Fruit fly (Drosophila melanogaster) whole organism, prepupa: ENCODE results near the gene Nfs1.

Experiments used
- CG10631 ChIP-seq: fragments of 200-800 bp; sonication (Bioruptor generic); optimal IDR thresholded peaks from 2 replicates; lab custom pipeline; 2016; ENCODE audit warnings: missing biosample characterization, missing genetic modification characterization
- CG10669 ChIP-seq: fragments of 200-800 bp; sonication (Bioruptor generic); optimal IDR thresholded peaks from 3 replicates; lab custom pipeline; 2018; ENCODE audit warnings: missing biosample characterization, mild to moderate bottlenecking, missing genetic modification characterization, moderate library complexity
- CG11294 ChIP-seq: fragments of 200-800 bp; sonication (Bioruptor generic); IDR thresholded peaks from 2 replicates; pipeline ENCODE4 v1.3.6; 2022; ENCODE audit warnings: missing biosample characterization, missing genetic modification characterization
- CG11762 ChIP-seq: fragments of 200-800 bp; sonication (Bioruptor generic); optimal IDR thresholded peaks from 3 replicates; lab custom pipeline; 2016; ENCODE audit warnings: missing biosample characterization, missing genetic modification characterization; ENCODE audit not compliant: insufficient read depth
- CG11902 ChIP-seq: fragments of 200-800 bp; sonication (Bioruptor generic); optimal IDR thresholded peaks from 3 replicates; lab custom pipeline; 2016; ENCODE audit warnings: missing biosample characterization, missing genetic modification characterization
- CG15336 ChIP-seq: fragments of 200-800 bp; sonication (Bioruptor generic); IDR thresholded peaks from 2 replicates; pipeline ENCODE4 v1.3.6; 2022; ENCODE audit warnings: missing biosample characterization, missing genetic modification characterization
- CG1621 ChIP-seq: fragments of 200-800 bp; sonication (Bioruptor generic); optimal IDR thresholded peaks from 3 replicates; lab custom pipeline; 2018; ENCODE audit warnings: missing biosample characterization, mild to moderate bottlenecking, missing genetic modification characterization
- CG16779 ChIP-seq: fragments of 200-800 bp; sonication (Bioruptor generic); optimal IDR thresholded peaks from 3 replicates; lab custom pipeline; 2017; ENCODE audit warnings: missing biosample characterization, mild to moderate bottlenecking, missing genetic modification characterization
- CG3032 ChIP-seq: fragments of 200-800 bp; optimal IDR thresholded peaks from 2 replicates; lab custom pipeline; 2019; ENCODE audit warnings: missing biosample characterization, mild to moderate bottlenecking, missing genetic modification characterization, moderate library complexity
- CG31627 ChIP-seq: fragments of 200-800 bp; sonication (Bioruptor generic); optimal IDR thresholded peaks from 3 replicates; lab custom pipeline; 2016; ENCODE audit warnings: missing biosample characterization, missing genetic modification characterization
- CG32006 ChIP-seq: fragments of 200-800 bp; sonication (Bioruptor generic); optimal IDR thresholded peaks from 3 replicates; lab custom pipeline; 2017; ENCODE audit warnings: missing biosample characterization, mild to moderate bottlenecking, missing genetic modification characterization
- CG34406 ChIP-seq: fragments of 200-800 bp; sonication (Bioruptor generic); optimal IDR thresholded peaks from 3 replicates; lab custom pipeline; 2016; ENCODE audit warnings: missing biosample characterization, missing genetic modification characterization
- CG3919 ChIP-seq: fragments of 200-800 bp; sonication (Bioruptor generic); optimal IDR thresholded peaks from 3 replicates; lab custom pipeline; 2016; ENCODE audit warnings: missing biosample characterization, missing genetic modification characterization
- CG4318 ChIP-seq: fragments of 200-800 bp; sonication (Bioruptor generic); optimal IDR thresholded peaks from 3 replicates; lab custom pipeline; 2017; ENCODE audit warnings: missing biosample characterization, mild to moderate bottlenecking, missing genetic modification characterization
- CG6163 ChIP-seq: fragments of 200-800 bp; sonication (Bioruptor generic); IDR thresholded peaks from 3 replicates; pipeline ENCODE4 v1.3.6; 2022; ENCODE audit warnings: missing biosample characterization, missing genetic modification characterization
- CG6276 ChIP-seq: fragments of 200-800 bp; sonication (Bioruptor generic); optimal IDR thresholded peaks from 2 replicates; lab custom pipeline; 2017; ENCODE audit warnings: missing biosample characterization, mild to moderate bottlenecking, missing genetic modification characterization
- CG6792 ChIP-seq: fragments of 200-800 bp; sonication (Bioruptor generic); optimal IDR thresholded peaks from 3 replicates; lab custom pipeline; 2016; ENCODE audit warnings: missing biosample characterization, missing genetic modification characterization
- CG6808 ChIP-seq: fragments of 200-800 bp; sonication (Bioruptor generic); optimal IDR thresholded peaks from 3 replicates; lab custom pipeline; 2017; ENCODE audit warnings: missing biosample characterization, missing genetic modification characterization, mild to moderate bottlenecking, moderate library complexity, missing genetic modification reagents
- CG6854 ChIP-seq: fragments of 200-800 bp; sonication (Bioruptor generic); optimal IDR thresholded peaks from 2 replicates; lab custom pipeline; 2017; ENCODE audit warnings: missing biosample characterization, mild to moderate bottlenecking, missing genetic modification characterization
- CG8119 ChIP-seq: fragments of 200-800 bp; sonication (Bioruptor generic); IDR thresholded peaks from 3 replicates; pipeline ENCODE4 v1.3.6; 2022; ENCODE audit warnings: missing biosample characterization, missing genetic modification characterization
- CG8632 ChIP-seq: fragments of 200-800 bp; sonication (Bioruptor generic); optimal IDR thresholded peaks from 3 replicates; lab custom pipeline; 2016; ENCODE audit warnings: missing biosample characterization, missing genetic modification characterization
- Eip75B ChIP-seq: fragments of 200-800 bp; sonication (Bioruptor generic); optimal IDR thresholded peaks from 3 replicates; lab custom pipeline; 2016; ENCODE audit warnings: missing biosample characterization, missing genetic modification characterization
- Eip78C ChIP-seq: fragments of 200-800 bp; sonication (Bioruptor generic); peaks from one replicate; lab custom pipeline; 2016; ENCODE audit warnings: missing biosample characterization, missing genetic modification characterization
- Eip93F ChIP-seq: fragments of 200-800 bp; sonication (Bioruptor generic); optimal IDR thresholded peaks from 2 replicates; lab custom pipeline; 2016; ENCODE audit warnings: missing biosample characterization, mild to moderate bottlenecking, missing genetic modification characterization
- Ets21C ChIP-seq: fragments of 200-800 bp; sonication (Bioruptor generic); optimal IDR thresholded peaks from 3 replicates; lab custom pipeline; 2016; ENCODE audit warnings: missing biosample characterization, missing genetic modification characterization
- Ets96B ChIP-seq: fragments of 200-800 bp; optimal IDR thresholded peaks from 2 replicates; lab custom pipeline; 2019; ENCODE audit warnings: missing biosample characterization, mild to moderate bottlenecking, missing genetic modification characterization, moderate library complexity
- Hr38 ChIP-seq: sonication (Bioruptor generic); optimal IDR thresholded peaks from 2 replicates; lab custom pipeline; 2016; ENCODE audit warnings: missing biosample characterization, missing genetic modification characterization
- Hr4 ChIP-seq: fragments of 200-800 bp; sonication (Bioruptor generic); optimal IDR thresholded peaks from 3 replicates; lab custom pipeline; 2016; ENCODE audit warnings: missing biosample characterization, missing genetic modification characterization
- OdsH ChIP-seq: fragments of 200-800 bp; sonication (Bioruptor generic); optimal IDR thresholded peaks from 3 replicates; lab custom pipeline; 2016; ENCODE audit warnings: missing biosample characterization, missing genetic modification characterization
- Sox102F ChIP-seq: fragments of 200-800 bp; sonication (Bioruptor generic); optimal IDR thresholded peaks from 2 replicates; lab custom pipeline; 2016; ENCODE audit warnings: missing biosample characterization, mild to moderate bottlenecking, missing genetic modification characterization
- Sox14 ChIP-seq: fragments of 200-800 bp; sonication (Bioruptor generic); optimal IDR thresholded peaks from 3 replicates; lab custom pipeline; 2016; ENCODE audit warnings: missing biosample characterization, missing genetic modification characterization
- Sox15 ChIP-seq: fragments of 200-800 bp; sonication (Bioruptor generic); optimal IDR thresholded peaks from 3 replicates; lab custom pipeline; 2016; ENCODE audit warnings: missing biosample characterization, missing genetic modification characterization
- achi ChIP-seq: fragments of 200-800 bp; sonication (Bioruptor generic); optimal IDR thresholded peaks from 3 replicates; lab custom pipeline; 2016; ENCODE audit warnings: missing biosample characterization, missing genetic modification characterization
- acj6 ChIP-seq: fragments of 200-800 bp; sonication (Bioruptor generic); optimal IDR thresholded peaks from 3 replicates; lab custom pipeline; 2016; ENCODE audit warnings: missing biosample characterization, missing genetic modification characterization
- cyc ChIP-seq: fragments of 200-800 bp; sonication (Bioruptor generic); optimal IDR thresholded peaks from 3 replicates; lab custom pipeline; 2016; ENCODE audit warnings: missing biosample characterization, missing genetic modification characterization
- dac ChIP-seq: fragments of 200-800 bp; sonication (Bioruptor generic); optimal IDR thresholded peaks from 2 replicates; lab custom pipeline; 2017; ENCODE audit warnings: missing biosample characterization, mild to moderate bottlenecking, missing genetic modification characterization
- dsx ChIP-seq: fragments of 200-800 bp; optimal IDR thresholded peaks from 3 replicates; lab custom pipeline; 2019; ENCODE audit warnings: missing biosample characterization, mild to moderate bottlenecking, missing genetic modification characterization, moderate library complexity; ENCODE audit not compliant: poor library complexity, severe bottlenecking
- eg ChIP-seq: fragments of 200-800 bp; sonication (Bioruptor generic); IDR thresholded peaks from 3 replicates; pipeline ENCODE4 v1.3.6; 2022; ENCODE audit warnings: missing biosample characterization, missing genetic modification characterization
- esn ChIP-seq: fragments of 200-800 bp; sonication (Bioruptor generic); optimal IDR thresholded peaks from 2 replicates; lab custom pipeline; 2016; ENCODE audit warnings: missing biosample characterization, mild to moderate bottlenecking, missing genetic modification characterization, moderate library complexity
- fd59A ChIP-seq: fragments of 200-800 bp; sonication (Bioruptor generic); optimal IDR thresholded peaks from 2 replicates; lab custom pipeline; 2017; ENCODE audit warnings: missing biosample characterization, mild to moderate bottlenecking, missing genetic modification characterization, missing genetic modification reagents
- pdm3 ChIP-seq: fragments of 200-800 bp; sonication (Bioruptor generic); optimal IDR thresholded peaks from 3 replicates; lab custom pipeline; 2016; ENCODE audit warnings: missing biosample characterization, missing genetic modification characterization
- salr ChIP-seq, 2 experiments: fragments of 200-800 bp; sonication (Bioruptor generic); optimal IDR thresholded peaks; 3 replicates each; lab custom pipeline; 2016 to 2018; ENCODE audit warnings: missing biosample characterization in 2 of 2, missing genetic modification characterization in 2 of 2, mild to moderate bottlenecking in 1 of 2
- svp ChIP-seq: fragments of 200-800 bp; sonication (Bioruptor generic); peaks from one replicate; lab custom pipeline; 2016; ENCODE audit warnings: missing biosample characterization, missing genetic modification characterization
- topi ChIP-seq: fragments of 200-800 bp; sonication (Bioruptor generic); optimal IDR thresholded peaks from 3 replicates; lab custom pipeline; 2016; ENCODE audit warnings: missing biosample characterization, missing genetic modification characterization
- vri ChIP-seq: fragments of 200-800 bp; sonication (Bioruptor generic); optimal IDR thresholded peaks from 3 replicates; lab custom pipeline; 2016; ENCODE audit warnings: missing biosample characterization, mild to moderate bottlenecking, missing genetic modification characterization

Gene Nfs1

DNA sequence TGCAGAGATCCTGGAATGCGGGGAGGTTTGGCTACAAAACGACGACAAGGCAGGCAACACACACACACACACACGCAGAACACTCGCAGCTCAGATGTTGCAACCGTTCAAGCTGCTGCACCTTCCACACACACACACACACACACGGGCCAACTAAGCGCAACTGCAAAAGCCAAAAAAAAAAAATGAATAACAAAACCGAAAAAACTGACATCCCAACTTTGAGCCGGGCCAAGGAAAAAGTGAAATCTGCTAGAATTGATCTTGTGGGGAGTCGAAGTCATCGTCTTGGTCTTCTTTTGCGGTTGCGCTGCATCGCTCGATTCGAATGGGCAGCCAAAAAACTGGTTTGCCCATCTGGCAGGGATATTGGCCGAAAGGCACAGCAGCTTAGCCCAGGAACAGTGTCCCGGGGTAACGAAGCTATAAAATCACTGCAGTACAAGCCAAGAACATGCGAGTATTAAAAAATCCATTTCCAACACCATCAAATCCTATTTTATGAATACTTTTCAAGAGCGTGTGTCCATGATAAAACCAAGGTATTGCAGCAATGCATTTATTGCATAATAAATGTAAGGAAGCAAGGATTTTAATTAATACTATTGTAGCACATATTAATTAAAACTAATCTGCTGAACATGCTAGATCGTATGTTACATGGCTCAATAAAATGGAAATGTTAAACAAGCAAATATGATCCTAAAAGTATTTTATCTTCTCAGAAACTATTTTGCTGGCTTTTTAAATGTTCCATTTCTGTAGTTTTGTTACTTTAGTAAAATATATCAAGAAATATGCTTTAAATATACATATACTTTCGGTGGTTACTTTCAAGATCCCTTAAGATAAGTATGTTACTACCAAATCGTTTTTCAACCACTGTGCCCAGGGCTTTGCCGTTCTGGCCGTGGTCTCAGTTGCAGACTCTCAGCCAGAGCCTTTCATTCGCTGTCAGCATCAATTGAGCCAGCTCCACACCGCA, 33.6 kb upstream of the Nfs1 start (continued):
- TF ChIP-seq CG32006 (GFP tag; lab: Kevin White, UChicago): peak; percentile 48
- peak; percentile 14 for TF ChIP-seq CG6276 (GFP tag; lab: Kevin White, UChicago)
- TF ChIP-seq Hr4 (GFP tag; lab: Kevin White, UChicago): peak; percentile 21
- TF ChIP-seq Sox102F: peak; percentile 27
- TF ChIP-seq topi (GFP tag; lab: Kevin White, UChicago): peak; percentile 65
- TF ChIP-seq CG6808 (GFP tag; lab: Kevin White, UChicago): peak; percentile 62
- no peak for TF ChIP-seq vri (GFP tag; lab: Kevin White, UChicago)
- TF ChIP-seq fd59A (GFP tag; lab: Kevin White, UChicago): peak; percentile 67
- TF ChIP-seq svp (GFP tag; lab: Kevin White, UChicago): peak; percentile 85
- no peak for TF ChIP-seq cyc (GFP tag; lab: Kevin White, UChicago)

DNA sequence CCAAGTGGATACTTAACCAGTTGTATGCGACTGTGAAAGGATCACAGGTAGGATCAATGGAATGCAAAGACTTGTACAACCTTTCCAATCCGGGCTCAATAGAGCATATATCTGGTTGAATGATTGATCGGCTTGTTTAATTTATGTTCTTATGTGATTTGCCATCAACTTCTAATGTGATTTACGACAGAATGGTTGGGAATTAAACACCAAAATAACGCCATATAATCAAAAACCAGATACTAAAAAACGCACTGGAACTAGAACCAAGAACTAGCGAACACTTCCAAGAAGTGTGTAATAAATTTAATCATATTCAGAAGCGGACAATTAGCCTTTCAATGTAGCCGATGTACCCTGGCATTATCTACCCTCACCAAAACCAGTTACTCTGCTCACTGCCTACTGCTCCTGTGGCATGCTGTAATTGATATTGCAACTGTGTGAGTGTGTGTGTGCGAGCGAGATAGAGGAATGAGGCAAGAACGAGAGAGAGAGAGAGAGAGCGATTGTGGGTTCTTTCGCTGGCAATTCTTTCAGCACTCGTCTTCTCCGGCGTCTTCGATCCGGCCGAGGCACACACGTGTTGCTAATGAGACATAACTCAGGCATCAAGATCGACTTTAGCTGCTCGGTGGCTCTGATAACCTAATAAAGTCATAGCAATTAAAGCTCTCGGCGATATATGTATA, 30.7 kb upstream of the Nfs1 start:
- TF ChIP-seq CG6276 (GFP tag; lab: Kevin White, UChicago) (peak; percentile 43), Eip93F (GFP tag; lab: Kevin White, UChicago) (no peak), CG15336 (GFP tag; lab: Robert Waterston, UW) (peak; percentile 26; the same call in 1 of the 2 replicates), fd59A (GFP tag; lab: Kevin White, UChicago) (peak; percentile 45), CG6854 (GFP tag; lab: Kevin White, UChicago) (no peak), CG11762 (GFP tag; lab: Kevin White, UChicago) (peak; percentile 47), Ets96B (tag; lab: Kevin White, UChicago) (peak; percentile 31), Sox102F (peak; percentile 34), CG6163 (GFP tag; lab: Robert Waterston, UW) (0 out of 3 replicates have a peak, but pooled peaks have one; percentile 6), eg (GFP tag; lab: Robert Waterston, UW) (no peak), CG6792 (GFP tag; lab: Kevin White, UChicago) (peak; percentile 51), vri (GFP tag; lab: Kevin White, UChicago) (no peak), CG32006 (GFP tag; lab: Kevin White, UChicago) (peak; percentile 69), dsx (GFP tag; lab: Kevin White, UChicago) (no peak), CG31627 (GFP tag; lab: Kevin White, UChicago) (peak; percentile 59), CG16779 (tag; lab: Kevin White, UChicago) (no peak), dac (GFP tag; lab: Kevin White, UChicago) (peak; percentile 29), acj6 (peak; percentile 69), CG10669 (GFP tag; lab: Kevin White, UChicago) (peak; percentile 59), Ets21C (GFP tag; lab: Kevin White, UChicago) (peak; percentile 36), Sox15 (GFP tag; lab: Kevin White, UChicago) (peak; percentile 45), CG3919 (peak; percentile 63), Eip78C (GFP tag; lab: Kevin White, UChicago) (peak; percentile 91), CG34406 (peak; percentile 47), Eip75B (peak; percentile 45), CG3032 (peak; percentile 47), Sox14 (GFP tag; lab: Kevin White, UChicago) (peak; percentile 52), svp (GFP tag; lab: Kevin White, UChicago) (peak; percentile 87), CG4318 (peak; percentile 42), CG10631 (peak; percentile 63), CG11294 (GFP tag; lab: Robert Waterston, UW) (0 out of 2 replicates have a peak, but pooled peaks have one; percentile 17), CG1621 (no peak), salr (GFP tag; optimal IDR thresholded peaks at IDR 0.05; lab: Kevin White, UChicago) (peak in 1 of 2 experiments; percentile 73), CG8119 (GFP tag; lab: Robert Waterston, UW) (peak; percentile 56), CG8632 (peak; percentile 31), Hr38 (GFP tag; lab: Kevin White, UChicago) (no peak), esn (GFP tag; lab: Kevin White, UChicago) (peak; percentile 74), OdsH (GFP tag; lab: Kevin White, UChicago) (peak; percentile 35), pdm3 (GFP tag; lab: Kevin White, UChicago) (peak; percentile 70), achi (GFP tag; lab: Kevin White, UChicago) (peak; percentile 26), CG11902 (GFP tag; lab: Kevin White, UChicago) (peak; percentile 50), Hr4 (GFP tag; lab: Kevin White, UChicago) (peak; percentile 47)
